Worm (Caenorhabditis elegans): ENCODE measurements around the gene ptp-3.

ce11 chrII:10971677-10972076, 3.7 kb upstream of the ptp-3 start:
- TF ChIP-seq unc-62 (GFP tag; optimal IDR thresholded peaks at IDR 0.05) (no peak), efl-1 (GFP tag; optimal IDR thresholded peaks at IDR 0.05) (no peak), tbp1 (GFP tag; optimal IDR thresholded peaks at IDR 0.05) (no peak), snpc-1.3 (tag; optimal IDR thresholded peaks at IDR 0.05; ENCODE audit: insufficient read depth) (no peak), F39B2.1 (GFP tag; IDR thresholded peaks at IDR 0.05) (no peak), unc-130 (GFP tag; optimal IDR thresholded peaks at IDR 0.05) (no peak), F57C9.4 (tag; optimal IDR thresholded peaks at IDR 0.05) (no peak)
